Fruit fly (Drosophila melanogaster): ENCODE data around the gene MED17.

MED17 gene

dm6 chr3R:18199177-18199884, 10.5 kb downstream of the MED17 start, which contains the start of the genes Ssdp and CG7985 (continued):
- TF ChIP-seq Hmx (GFP tag; optimal IDR thresholded peaks at IDR 0.05) = no peak
- peak; percentile 8 for TF ChIP-seq CG7928 (GFP tag; optimal IDR thresholded peaks at IDR 0.05)
- peak; percentile 4 for TF ChIP-seq stwl (tag; optimal IDR thresholded peaks at IDR 0.05)

dm6 chr3R:18199885-18200249, 11.0 kb downstream of the MED17 start:
- TF ChIP-seq ewg (GFP tag; optimal IDR thresholded peaks at IDR 0.05) (peak; percentile 69), CG12942 (GFP tag; optimal IDR thresholded peaks at IDR 0.05) (no peak), CG34224 (GFP tag; IDR thresholded peaks at IDR 0.05; ENCODE audit: partially characterized antibody) (no peak), Tbp (GFP tag; optimal IDR thresholded peaks at IDR 0.05) (no peak), CG10431 (GFP tag; optimal IDR thresholded peaks at IDR 0.05) (peak; percentile 100), Pdp1 (GFP tag; optimal IDR thresholded peaks at IDR 0.05) (no peak), CG14441 (GFP tag; IDR thresholded peaks at IDR 0.05) (no peak), exex (tag; optimal IDR thresholded peaks at IDR 0.05) (no peak), B-H2 (GFP tag; optimal IDR thresholded peaks at IDR 0.05) (no peak), CG2202 (tag; optimal IDR thresholded peaks at IDR 0.05) (no peak), tx (GFP tag; optimal IDR thresholded peaks at IDR 0.05) (no peak), GATAe (GFP tag; conservative IDR thresholded peaks at IDR 0.05) (no peak), Dp (GFP tag; optimal IDR thresholded peaks at IDR 0.05) (peak; percentile 60), gfzf (GFP tag; optimal IDR thresholded peaks at IDR 0.05) (peak; percentile 57), mirr (GFP tag; optimal IDR thresholded peaks at IDR 0.05) (no peak), B-H1 (GFP tag; IDR thresholded peaks at IDR 0.05) (no peak), luna (GFP tag; optimal IDR thresholded peaks at IDR 0.05) (no peak), BEAF-32 (GFP tag; optimal IDR thresholded peaks at IDR 0.05) (peak; percentile 27), dpn (GFP tag; optimal IDR thresholded peaks at IDR 0.05) (no peak), HLH54F (GFP tag; optimal IDR thresholded peaks at IDR 0.05) (no peak), Doc3 (GFP tag; IDR thresholded peaks at IDR 0.05; ENCODE audit: partially characterized antibody) (no peak), gt (GFP tag; IDR thresholded peaks at IDR 0.05) (no peak), Nf-YB (GFP tag; optimal IDR thresholded peaks at IDR 0.05) (no peak), D19A (tag; optimal IDR thresholded peaks at IDR 0.05) (no peak), Aef1 (GFP tag; IDR thresholded peaks at IDR 0.05) (no peak), CG33213 (GFP tag; optimal IDR thresholded peaks at IDR 0.05) (no peak), ato (GFP tag; IDR thresholded peaks at IDR 0.05; ENCODE audit: partially characterized antibody) (no peak), CG3065 (GFP tag; optimal IDR thresholded peaks at IDR 0.05) (no peak), stwl (tag; optimal IDR thresholded peaks at IDR 0.05) (peak; percentile 84), CG15601 (tag; optimal IDR thresholded peaks at IDR 0.05) (peak; percentile 43), CG10979 (tag; optimal IDR thresholded peaks at IDR 0.05) (no peak), esg (GFP tag; conservative IDR thresholded peaks at IDR 0.05) (no peak), CG18011 (GFP tag; optimal IDR thresholded peaks at IDR 0.05) (no peak), D (optimal IDR thresholded peaks at IDR 0.05) (peak; percentile 6), D (GFP tag; optimal IDR thresholded peaks at IDR 0.05) (no peak), crol (GFP tag; IDR thresholded peaks at IDR 0.05) (no peak), schlank (tag; optimal IDR thresholded peaks at IDR 0.05) (no peak), CG3281 (GFP tag; optimal IDR thresholded peaks at IDR 0.05) (no peak), CG17186 (GFP tag; optimal IDR thresholded peaks at IDR 0.05) (peak; percentile 37), CG2129 (GFP tag; IDR thresholded peaks at IDR 0.05; ENCODE audit: partially characterized antibody) (no peak), kni (GFP tag; optimal IDR thresholded peaks at IDR 0.05) (no peak), CG12659 (GFP tag; optimal IDR thresholded peaks at IDR 0.05) (no peak), CG9797 (GFP tag; optimal IDR thresholded peaks at IDR 0.05) (peak; percentile 45), psq (GFP tag; optimal IDR thresholded peaks at IDR 0.05) (no peak), CG2199 (GFP tag; IDR thresholded peaks at IDR 0.05) (no peak)
